Worm (Caenorhabditis elegans) whole organism, early embryonic: Measurements from ENCODE around the gene C07H6.9.

Experiments used
- aly-1 ChIP-seq: sonication (generic microtip); optimal IDR thresholded peaks from 2 replicates; lab custom pipeline; 2016; ENCODE audit warnings: missing genetic modification characterization, missing compliant biosample characterization
- ama-1 ChIP-seq: fragments of 150-350 bp; optimal IDR thresholded peaks from 2 replicates; lab custom pipeline; 2014
- pes-1 ChIP-seq: fragments of 200-800 bp; sonication (Bioruptor generic); IDR thresholded peaks from 2 replicates; pipeline ENCODE4 v1.3.6; 2022; ENCODE audit warnings: missing genetic modification reagents, missing genetic modification characterization, missing compliant biosample characterization
- sea-1 ChIP-seq: fragments of 200-800 bp; sonication (Bioruptor generic); conservative IDR thresholded peaks from 2 replicates; pipeline ENCODE4 v1.3.6; 2022; ENCODE audit warnings: missing genetic modification characterization, missing compliant biosample characterization

- TF ChIP-seq sea-1 (GFP tag; lab: Robert Waterston, UW) (peak; percentile 63; the same call in 1 of the 2 replicates), ama-1 (lab: Kevin White, UChicago) (no peak), pes-1 (no peak), aly-1 (tag; lab: Kevin White, UChicago) (peak; percentile 2)
Observed at ce11 chrIII:7520672-7521071, 21.4 kb upstream of the C07H6.9 start, which contains the start of the genes cux-7 and C07H6.2.
